Worm (Caenorhabditis elegans): ENCODE measurements around the gene srg-39.

ce11 chrV:11131801-11132200, 20.4 kb downstream of the srg-39 start:
- TF ChIP-seq mab-5 (tag; optimal IDR thresholded peaks at IDR 0.05) = no peak
- TF ChIP-seq sptf-1 (tag; optimal IDR thresholded peaks at IDR 0.05) = no peak
- no peak for TF ChIP-seq hlh-1 (tag; optimal IDR thresholded peaks at IDR 0.05)
- TF ChIP-seq unc-39 (tag; optimal IDR thresholded peaks at IDR 0.05) = no peak
- TF ChIP-seq bed-3 (GFP tag; optimal IDR thresholded peaks at IDR 0.05) = no peak
- no peak for TF ChIP-seq mls-2 (tag; optimal IDR thresholded peaks at IDR 0.05)
- TF ChIP-seq lin-13 (tag; optimal IDR thresholded peaks at IDR 0.05) = no peak
- no peak for TF ChIP-seq nhr-2 (tag; optimal IDR thresholded peaks at IDR 0.05)
- no peak for TF ChIP-seq mep-1 (tag; optimal IDR thresholded peaks at IDR 0.05)
- no peak for TF ChIP-seq ceh-39 (tag; optimal IDR thresholded peaks at IDR 0.05)
